Worm (Caenorhabditis elegans) whole organism, young adult: Measurements from ENCODE around the gene epic-3.

Source experiments
- B0019.2 ChIP-seq: fragments of 200-800 bp; sonication (Bioruptor generic); conservative IDR thresholded peaks from 2 replicates; pipeline ENCODE4 v1.3.6; 2022; ENCODE audit warnings: missing genetic modification reagents, missing genetic modification characterization, missing compliant biosample characterization
- C17E4.6 ChIP-seq: fragments of 200-800 bp; sonication (Bioruptor generic); IDR thresholded peaks from 2 replicates; pipeline ENCODE4 v1.3.6; 2022; ENCODE audit warnings: missing genetic modification reagents, missing genetic modification characterization, missing compliant biosample characterization
- F22D6.2 ChIP-seq: sonication (generic microtip); optimal IDR thresholded peaks from 2 replicates; lab custom pipeline; 2016; ENCODE audit warnings: mild to moderate bottlenecking, missing genetic modification characterization, missing compliant biosample characterization
- F49E8.2 ChIP-seq: sonication (generic microtip); optimal IDR thresholded peaks from 3 replicates; lab custom pipeline; 2017; ENCODE audit warnings: missing genetic modification characterization, mild to moderate bottlenecking, missing compliant biosample characterization, antibody characterized with exemption, moderate library complexity; ENCODE audit not compliant: insufficient read depth
- F57A8.1 ChIP-seq: fragments of 200-800 bp; sonication (Bioruptor generic); optimal IDR thresholded peaks from 2 replicates; lab custom pipeline; 2018; ENCODE audit warnings: mild to moderate bottlenecking, missing genetic modification characterization, moderate library complexity, missing compliant biosample characterization
- F57C9.4 ChIP-seq: sonication (generic microtip); optimal IDR thresholded peaks from 2 replicates; lab custom pipeline; 2017; ENCODE audit warnings: mild to moderate bottlenecking, missing genetic modification characterization, missing compliant biosample characterization
- K12H6.12 ChIP-seq: fragments of 200-800 bp; sonication (Bioruptor generic); optimal IDR thresholded peaks from 2 replicates; lab custom pipeline; 2018; ENCODE audit warnings: mild to moderate bottlenecking, missing genetic modification characterization, missing compliant biosample characterization
- T26A5.8 ChIP-seq: sonication (generic microtip); optimal IDR thresholded peaks from 2 replicates; lab custom pipeline; 2016; ENCODE audit warnings: missing genetic modification characterization, missing compliant biosample characterization
- Y53G8AR.9 ChIP-seq: fragments of 200-800 bp; sonication (Bioruptor generic); conservative IDR thresholded peaks from 2 replicates; pipeline ENCODE4 v1.3.6; 2022; ENCODE audit warnings: missing genetic modification reagents, missing genetic modification characterization, missing compliant biosample characterization
- Y56A3A.18 ChIP-seq: fragments of 200-800 bp; sonication (Bioruptor generic); IDR thresholded peaks from 2 replicates; pipeline ENCODE4 v1.3.6; 2022; ENCODE audit warnings: missing genetic modification reagents, missing genetic modification characterization, missing compliant biosample characterization
- ZK185.1 ChIP-seq: sonication (generic microtip); optimal IDR thresholded peaks from 2 replicates; lab custom pipeline; 2016; ENCODE audit warnings: mild to moderate bottlenecking, missing genetic modification characterization, missing compliant biosample characterization; ENCODE audit not compliant: poor library complexity, severe bottlenecking
- ama-1 ChIP-seq, 3 experiments: fragments of 150-350 bp in 1 of 3; sonication (generic microtip) in 2 of 3; optimal IDR thresholded peaks; 2 replicates each; lab custom pipeline; 2014 to 2018; ENCODE audit warnings: missing biosample characterization in 2 of 3, missing genetic modification characterization in 2 of 3, missing genetic modification reagents in 2 of 3
- aptf-3 ChIP-seq: fragments of 200-800 bp; sonication (Bioruptor generic); IDR thresholded peaks from 2 replicates; pipeline ENCODE4 v1.3.6; 2022; ENCODE audit warnings: missing genetic modification characterization, missing compliant biosample characterization
- attf-5 ChIP-seq: fragments of 200-800 bp; sonication (Bioruptor generic); optimal IDR thresholded peaks from 2 replicates; lab custom pipeline; 2018; ENCODE audit warnings: mild to moderate bottlenecking, missing genetic modification characterization, missing compliant biosample characterization
- attf-6 ChIP-seq: fragments of 200-800 bp; sonication (Bioruptor generic); IDR thresholded peaks from 2 replicates; pipeline ENCODE4 v1.3.6; 2022; ENCODE audit warnings: missing genetic modification reagents, missing genetic modification characterization, missing compliant biosample characterization
- bed-1 ChIP-seq: fragments of 200-800 bp; sonication (Bioruptor generic); IDR thresholded peaks from 2 replicates; pipeline ENCODE4 v1.3.6; 2022; ENCODE audit warnings: missing genetic modification reagents, missing genetic modification characterization, missing compliant biosample characterization
- ccch-3 ChIP-seq: fragments of 200-800 bp; sonication (Bioruptor generic); optimal IDR thresholded peaks from 2 replicates; lab custom pipeline; 2018; ENCODE audit warnings: mild to moderate bottlenecking, missing genetic modification characterization, missing compliant biosample characterization
- cebp-2 ChIP-seq: fragments of 200-800 bp; sonication (Bioruptor generic); IDR thresholded peaks from 2 replicates; pipeline ENCODE4 v1.3.6; 2022; ENCODE audit warnings: missing genetic modification characterization, missing compliant biosample characterization
- ceh-58 ChIP-seq: fragments of 200-800 bp; sonication (Bioruptor generic); IDR thresholded peaks from 2 replicates; pipeline ENCODE4 v1.3.6; 2022; ENCODE audit warnings: missing genetic modification characterization, missing compliant biosample characterization
- dox-1 ChIP-seq: fragments of 200-800 bp; sonication (Bioruptor generic); IDR thresholded peaks from 2 replicates; pipeline ENCODE4 v1.3.6; 2022; ENCODE audit warnings: missing genetic modification reagents, missing genetic modification characterization, missing compliant biosample characterization
- dpff-1 ChIP-seq: sonication (generic microtip); optimal IDR thresholded peaks from 2 replicates; lab custom pipeline; 2017; ENCODE audit warnings: mild to moderate bottlenecking, missing genetic modification characterization, missing compliant biosample characterization
- egrh-3 ChIP-seq: fragments of 200-800 bp; sonication (Bioruptor generic); IDR thresholded peaks from 2 replicates; pipeline ENCODE4 v1.3.6; 2022; ENCODE audit warnings: missing genetic modification reagents, missing genetic modification characterization, missing compliant biosample characterization
- ets-4 ChIP-seq: fragments of 200-800 bp; sonication (Bioruptor generic); optimal IDR thresholded peaks from 2 replicates; lab custom pipeline; 2018; ENCODE audit warnings: mild to moderate bottlenecking, missing genetic modification characterization, missing compliant biosample characterization
- him-1 ChIP-seq: sonication (generic microtip); optimal IDR thresholded peaks from 2 replicates; lab custom pipeline; 2016; ENCODE audit warnings: missing genotype, missing genetic modification reagents, missing genetic modification characterization, missing compliant biosample characterization
- hmg-1.2 ChIP-seq: fragments of 200-800 bp; sonication (Bioruptor generic); IDR thresholded peaks from 2 replicates; pipeline ENCODE4 v1.3.6; 2022; ENCODE audit warnings: missing genetic modification reagents, missing genetic modification characterization, missing compliant biosample characterization
- hmg-20 ChIP-seq: fragments of 200-800 bp; sonication (Bioruptor generic); IDR thresholded peaks from 2 replicates; pipeline ENCODE4 v1.3.6; 2022; ENCODE audit warnings: missing genetic modification reagents, missing genetic modification characterization, missing compliant biosample characterization
- hrde-1 ChIP-seq: sonication (generic microtip); optimal IDR thresholded peaks from 2 replicates; lab custom pipeline; 2016; ENCODE audit warnings: missing genetic modification characterization, mild to moderate bottlenecking, missing compliant biosample characterization, moderate library complexity, missing genotype, missing genetic modification reagents, borderline replicate concordance
- hsf-1 ChIP-seq: fragments of 200-800 bp; sonication (Bioruptor generic); IDR thresholded peaks from 2 replicates; pipeline ENCODE4 v1.3.6; 2022; ENCODE audit warnings: missing genetic modification reagents, missing genetic modification characterization, missing compliant biosample characterization
- lag-1 ChIP-seq: fragments of 200-800 bp; sonication (Bioruptor generic); IDR thresholded peaks from 2 replicates; pipeline ENCODE4 v1.3.6; 2022; ENCODE audit warnings: missing genetic modification reagents, missing genetic modification characterization, missing compliant biosample characterization
- let-526 ChIP-seq: fragments of 200-800 bp; sonication (Bioruptor generic); IDR thresholded peaks from 2 replicates; pipeline ENCODE4 v1.3.6; 2022; ENCODE audit warnings: missing genetic modification reagents, missing genetic modification characterization, missing compliant biosample characterization
- lin-35 ChIP-seq, 3 experiments: fragments of 150-350 bp in 2 of 3; sonication (generic microtip) in 1 of 3; optimal IDR thresholded peaks; 2 replicates each; lab custom pipeline; 2014 to 2018; ENCODE audit warnings: missing biosample characterization in 3 of 3, missing genetic modification characterization in 3 of 3, missing genetic modification reagents in 3 of 3
- lsy-27 ChIP-seq: sonication (generic microtip); optimal IDR thresholded peaks from 2 replicates; lab custom pipeline; 2017; ENCODE audit warnings: missing genetic modification characterization, mild to moderate bottlenecking, missing compliant biosample characterization, antibody characterized with exemption, missing genotype, borderline replicate concordance; ENCODE audit not compliant: insufficient read depth
- madf-10 ChIP-seq: sonication (generic microtip); optimal IDR thresholded peaks from 2 replicates; lab custom pipeline; 2016; ENCODE audit warnings: mild to moderate bottlenecking, missing genetic modification characterization, missing compliant biosample characterization
- madf-8 ChIP-seq: fragments of 200-800 bp; sonication (Bioruptor generic); conservative IDR thresholded peaks from 2 replicates; pipeline ENCODE4 v1.3.6; 2022; ENCODE audit warnings: missing genetic modification reagents, missing genetic modification characterization, missing compliant biosample characterization
- mcd-1 ChIP-seq: fragments of 200-800 bp; sonication (Bioruptor generic); IDR thresholded peaks from 2 replicates; pipeline ENCODE4 v1.3.6; 2022; ENCODE audit warnings: missing genetic modification reagents, missing genetic modification characterization, missing compliant biosample characterization
- nhr-80 ChIP-seq: sonication (generic microtip); optimal IDR thresholded peaks from 2 replicates; lab custom pipeline; 2016; ENCODE audit warnings: missing genetic modification characterization, missing compliant biosample characterization
- pbrm-1 ChIP-seq: fragments of 200-800 bp; sonication (Bioruptor generic); IDR thresholded peaks from 2 replicates; pipeline ENCODE4 v1.3.6; 2022; ENCODE audit warnings: missing genetic modification reagents, missing genetic modification characterization, missing compliant biosample characterization
- rcor-1 ChIP-seq: fragments of 200-800 bp; sonication (Bioruptor generic); IDR thresholded peaks from 2 replicates; pipeline ENCODE4 v1.3.6; 2022; ENCODE audit warnings: missing genetic modification reagents, missing genetic modification characterization, missing compliant biosample characterization
- rec-8 ChIP-seq, 2 experiments: sonication (generic microtip); optimal IDR thresholded peaks; 2 replicates each; lab custom pipeline; 2016; ENCODE audit warnings: mild to moderate bottlenecking in 2 of 2, missing genetic modification characterization in 2 of 2, missing genetic modification reagents in 2 of 2, missing genotype in 2 of 2, missing biosample characterization in 1 of 2, missing compliant biosample characterization in 1 of 2, moderate library complexity in 1 of 2
- sdz-38 ChIP-seq: sonication (generic microtip); optimal IDR thresholded peaks from 2 replicates; lab custom pipeline; 2016; ENCODE audit warnings: missing genotype, missing genetic modification characterization, missing compliant biosample characterization
- snpc-1.1 ChIP-seq: sonication (generic microtip); optimal IDR thresholded peaks from 2 replicates; lab custom pipeline; 2017; ENCODE audit warnings: missing genetic modification characterization, mild to moderate bottlenecking, missing compliant biosample characterization, antibody characterized with exemption, moderate library complexity, missing genotype, missing genetic modification reagents; ENCODE audit not compliant: insufficient read depth
- tbp1 ChIP-seq: fragments of 200-800 bp; sonication (Bioruptor generic); optimal IDR thresholded peaks from 2 replicates; lab custom pipeline; 2018; ENCODE audit warnings: mild to moderate bottlenecking, missing genetic modification characterization, missing compliant biosample characterization
- tbx-9 ChIP-seq: sonication (generic microtip); optimal IDR thresholded peaks from 2 replicates; lab custom pipeline; 2016; ENCODE audit warnings: borderline replicate concordance, missing genetic modification characterization, inconsistent platforms, missing compliant biosample characterization
- unc-130 ChIP-seq: sonication (generic microtip); optimal IDR thresholded peaks from 2 replicates; lab custom pipeline; 2016; ENCODE audit warnings: missing genetic modification reagents, missing genetic modification characterization, missing compliant biosample characterization
- xnd-1 ChIP-seq: sonication (generic microtip); optimal IDR thresholded peaks from 2 replicates; lab custom pipeline; 2016; ENCODE audit warnings: missing genotype, missing genetic modification reagents, missing genetic modification characterization, missing compliant biosample characterization
- zim-3 ChIP-seq: sonication (generic microtip); optimal IDR thresholded peaks from 2 replicates; lab custom pipeline; 2017; ENCODE audit warnings: mild to moderate bottlenecking, missing genetic modification characterization, moderate library complexity, missing compliant biosample characterization
- ztf-25 ChIP-seq: fragments of 200-800 bp; sonication (Bioruptor generic); IDR thresholded peaks from 2 replicates; pipeline ENCODE4 v1.3.6; 2022; ENCODE audit warnings: missing genetic modification reagents, missing genetic modification characterization, missing compliant biosample characterization

The epic-3 gene

DNA sequence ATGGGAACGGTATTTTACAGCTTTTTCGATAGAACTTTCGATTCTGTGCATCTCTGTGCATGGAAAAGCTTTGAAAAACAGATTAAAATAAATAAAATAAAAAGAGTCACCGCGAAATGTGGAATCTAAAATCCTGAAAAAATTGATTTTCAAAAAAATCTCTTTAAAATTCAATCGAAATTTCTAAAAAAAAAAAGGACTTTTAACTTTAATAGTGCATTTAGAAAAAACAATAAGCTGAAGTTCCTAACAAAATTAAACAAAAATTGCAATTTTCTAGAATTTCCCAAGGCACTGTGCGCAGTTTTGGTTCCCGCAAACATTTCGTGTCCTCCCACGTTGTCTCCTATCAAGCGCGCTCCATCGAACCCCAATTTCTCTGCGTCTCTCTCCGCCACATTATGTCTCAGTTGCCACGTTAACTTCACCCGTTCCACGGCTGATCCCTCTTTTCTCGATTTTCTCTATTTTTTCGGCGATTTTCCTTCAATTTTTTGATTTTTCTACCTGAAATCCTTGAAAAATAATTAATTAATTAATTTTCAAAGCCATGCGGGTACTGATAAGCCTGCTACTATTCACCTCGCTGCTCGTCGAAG is 21.4 kb upstream of the epic-3 start, which contains the start of the genes Y41D4A.6 and Y41D4A.4 (continued):
- peak; percentile 87 for TF ChIP-seq madf-10 (tag; lab: Kevin White, UChicago)
- TF ChIP-seq rec-8 (tag; optimal IDR thresholded peaks at IDR 0.05; lab: Kevin White, UChicago) = peak in 1 of 2 experiments; percentile 47
- TF ChIP-seq lsy-27 (tag; lab: Kevin White, UChicago) = no peak
- no peak for TF ChIP-seq aptf-3 (GFP tag; lab: Robert Waterston, UW)
- TF ChIP-seq cebp-2 (GFP tag; lab: Robert Waterston, UW) = no peak
- no peak for TF ChIP-seq ets-4 (GFP tag; lab: Kevin White, UChicago)
- peak; percentile 87 for TF ChIP-seq F49E8.2 (tag; lab: Kevin White, UChicago)
- TF ChIP-seq sdz-38 = no peak
- peak; percentile 56 for TF ChIP-seq ZK185.1
- TF ChIP-seq hmg-1.2 (GFP tag; lab: Robert Waterston, UW) = peak; percentile 99
- no peak for TF ChIP-seq ama-1 (optimal IDR thresholded peaks at IDR 0.05; lab: Kevin White, UChicago)
- no peak for TF ChIP-seq ama-1 (GFP tag; optimal IDR thresholded peaks at IDR 0.05; lab: Kevin White, UChicago)
- TF ChIP-seq B0019.2 (GFP tag; lab: Robert Waterston, UW) = peak; percentile 77
- TF ChIP-seq dox-1 (GFP tag; lab: Robert Waterston, UW) = peak; percentile 94
- TF ChIP-seq lag-1 = no peak
- TF ChIP-seq dpff-1 = no peak
- no peak for TF ChIP-seq F22D6.2 (tag; lab: Kevin White, UChicago)
- TF ChIP-seq let-526 (GFP tag; lab: Robert Waterston, UW) = peak; percentile 82
- TF ChIP-seq K12H6.12 = peak; percentile 89
- no peak for TF ChIP-seq F57A8.1 (GFP tag; lab: Kevin White, UChicago)
- TF ChIP-seq pbrm-1 (GFP tag; lab: Robert Waterston, UW) = peak; percentile 77
- TF ChIP-seq him-1 = no peak
- 0 out of 2 replicates have a peak, but pooled peaks have one; percentile 17 for TF ChIP-seq Y53G8AR.9 (GFP tag; lab: Robert Waterston, UW)
- peak; percentile 32 for TF ChIP-seq zim-3 (tag; lab: Kevin White, UChicago)
- TF ChIP-seq attf-5 (GFP tag; lab: Kevin White, UChicago) = peak; percentile 91
- TF ChIP-seq snpc-1.1 = no peak
- TF ChIP-seq T26A5.8 (tag; lab: Kevin White, UChicago) = no peak
- no peak for TF ChIP-seq Y56A3A.18 (GFP tag; lab: Robert Waterston, UW)
- TF ChIP-seq tbp1 (GFP tag; lab: Kevin White, UChicago) = peak; percentile 60
- peak; percentile 76 for TF ChIP-seq egrh-3 (GFP tag; lab: Robert Waterston, UW)
- TF ChIP-seq attf-6 = no peak; the same call in 1 of the 2 replicates
- TF ChIP-seq ceh-58 (GFP tag; lab: Robert Waterston, UW) = no peak
- peak; percentile 67 for TF ChIP-seq ccch-3 (GFP tag; lab: Kevin White, UChicago)
- peak; percentile 96 for TF ChIP-seq mcd-1 (GFP tag; lab: Robert Waterston, UW)
- 0 out of 2 replicates have a peak, but pooled peaks have one; percentile 52 for TF ChIP-seq C17E4.6 (GFP tag; lab: Robert Waterston, UW)
- TF ChIP-seq rcor-1 (GFP tag; lab: Robert Waterston, UW) = peak; percentile 76
- TF ChIP-seq nhr-80 = peak; percentile 65
- TF ChIP-seq bed-1 = no peak
- TF ChIP-seq ztf-25 = peak; percentile 38; the same call in 1 of the 2 replicates
- TF ChIP-seq hmg-20 (GFP tag; lab: Robert Waterston, UW) = no peak
- peak; percentile 94 for TF ChIP-seq unc-130 (GFP tag; lab: Kevin White, UChicago)
- no peak for TF ChIP-seq xnd-1 (tag; lab: Kevin White, UChicago)
- TF ChIP-seq lin-35 (GFP tag; optimal IDR thresholded peaks at IDR 0.05; lab: Kevin White, UChicago) = peak in 1 of 3 experiments; percentile 15
- TF ChIP-seq tbx-9 = no peak
- TF ChIP-seq madf-8 (GFP tag; lab: Robert Waterston, UW) = no peak
- peak; percentile 52; the same call in 1 of the 2 replicates for TF ChIP-seq hsf-1 (GFP tag; lab: Robert Waterston, UW)
- TF ChIP-seq F57C9.4 (tag; lab: Kevin White, UChicago) = no peak
- TF ChIP-seq hrde-1 (tag; lab: Kevin White, UChicago) = no peak
